Worm (Caenorhabditis elegans) whole organism, late embryonic: ENCODE measurements around the gene T10D4.7.
"Not testable (repeated sequence)": the region's sequence is repeated elsewhere in the genome, so short reads cannot be mapped to it uniquely, and the experiment has no call there.

Experiments
- K02D7.2 ChIP-seq: sonication (generic microtip); optimal IDR thresholded peaks from 2 replicates; lab custom pipeline; 2017; ENCODE audit warnings: mild to moderate bottlenecking, missing genetic modification characterization, missing compliant biosample characterization
- T23F11.4 ChIP-seq: fragments of 200-800 bp; sonication (Bioruptor generic); optimal IDR thresholded peaks from 2 replicates; lab custom pipeline; 2018; ENCODE audit warnings: mild to moderate bottlenecking, missing genetic modification characterization, missing compliant biosample characterization
- Y22D7AL.16 ChIP-seq: sonication (generic microtip); optimal IDR thresholded peaks from 2 replicates; lab custom pipeline; 2016; ENCODE audit warnings: missing genetic modification characterization, missing compliant biosample characterization
- ama-1 ChIP-seq: fragments of 150-350 bp; optimal IDR thresholded peaks from 2 replicates; lab custom pipeline; 2014
- ceh-18 ChIP-seq: sonication (generic microtip); optimal IDR thresholded peaks from 2 replicates; lab custom pipeline; 2016; ENCODE audit warnings: missing genetic modification characterization, missing compliant biosample characterization
- ceh-24 ChIP-seq: sonication (generic microtip); optimal IDR thresholded peaks from 2 replicates; lab custom pipeline; 2016; ENCODE audit warnings: mild to moderate bottlenecking, missing genetic modification characterization, missing compliant biosample characterization
- ceh-45 ChIP-seq: fragments of 200-800 bp; sonication (Bioruptor generic); IDR thresholded peaks from 2 replicates; pipeline ENCODE4 v1.3.6; 2022; ENCODE audit warnings: missing genetic modification reagents, missing genetic modification characterization, missing compliant biosample characterization
- ceh-48 ChIP-seq: sonication (generic microtip); optimal IDR thresholded peaks from 2 replicates; lab custom pipeline; 2016; ENCODE audit warnings: missing genetic modification characterization, inconsistent platforms, missing compliant biosample characterization
- ceh-6 ChIP-seq: fragments of 200-800 bp; sonication (Bioruptor generic); optimal IDR thresholded peaks from 2 replicates; lab custom pipeline; 2018; ENCODE audit warnings: mild to moderate bottlenecking, missing genetic modification characterization, missing compliant biosample characterization
- che-1 ChIP-seq: sonication (generic microtip); optimal IDR thresholded peaks from 2 replicates; lab custom pipeline; 2016; ENCODE audit warnings: mild to moderate bottlenecking, missing genetic modification characterization, missing compliant biosample characterization
- dve-1 ChIP-seq: sonication (generic microtip); optimal IDR thresholded peaks from 2 replicates; lab custom pipeline; 2017; ENCODE audit warnings: antibody characterized with exemption, mild to moderate bottlenecking, missing genetic modification characterization, missing compliant biosample characterization
- elt-2 ChIP-seq: sonication (generic microtip); optimal IDR thresholded peaks from 2 replicates; lab custom pipeline; 2016; ENCODE audit warnings: missing genetic modification reagents, missing genetic modification characterization, missing compliant biosample characterization
- fax-1 ChIP-seq: sonication (generic microtip); optimal IDR thresholded peaks from 2 replicates; lab custom pipeline; 2016; ENCODE audit warnings: missing genotype, missing genetic modification characterization, missing compliant biosample characterization
- hlh-30 ChIP-seq: sonication (generic microtip); optimal IDR thresholded peaks from 2 replicates; lab custom pipeline; 2017; ENCODE audit warnings: antibody characterized with exemption, missing genetic modification characterization, missing compliant biosample characterization; ENCODE audit not compliant: insufficient read depth
- hlh-6 ChIP-seq: sonication (generic microtip); optimal IDR thresholded peaks from 2 replicates; lab custom pipeline; 2016; ENCODE audit warnings: missing genotype, missing genetic modification characterization, missing compliant biosample characterization
- hlh-8 ChIP-seq: sonication (generic microtip); optimal IDR thresholded peaks from 2 replicates; lab custom pipeline; 2016; ENCODE audit warnings: missing genotype, missing genetic modification characterization, missing compliant biosample characterization
- lin-11 ChIP-seq: fragments of 200-800 bp; sonication (Bioruptor generic); optimal IDR thresholded peaks from 2 replicates; lab custom pipeline; 2018; ENCODE audit warnings: mild to moderate bottlenecking, missing genetic modification characterization, missing compliant biosample characterization
- madf-2 ChIP-seq: sonication (generic microtip); optimal IDR thresholded peaks from 2 replicates; lab custom pipeline; 2017; ENCODE audit warnings: missing genetic modification characterization, missing compliant biosample characterization
- npax-4 ChIP-seq: sonication (generic microtip); optimal IDR thresholded peaks from 2 replicates; lab custom pipeline; 2016; ENCODE audit warnings: missing genetic modification characterization, missing compliant biosample characterization
- odd-2 ChIP-seq: sonication (generic microtip); optimal IDR thresholded peaks from 2 replicates; lab custom pipeline; 2017; ENCODE audit warnings: antibody characterized with exemption, mild to moderate bottlenecking, missing genetic modification characterization, missing compliant biosample characterization
- pag-3 ChIP-seq: sonication (generic microtip); optimal IDR thresholded peaks from 2 replicates; lab custom pipeline; 2016; ENCODE audit warnings: missing compliant biosample characterization, missing genetic modification characterization, borderline replicate concordance
- pax-1 ChIP-seq: fragments of 150-350 bp; optimal IDR thresholded peaks from 2 replicates; lab custom pipeline; 2014; ENCODE audit warnings: missing biosample characterization, missing genetic modification characterization
- pha-4 ChIP-seq: fragments of 150-350 bp; optimal IDR thresholded peaks from 2 replicates; lab custom pipeline; 2018; ENCODE audit warnings: missing biosample characterization, missing genetic modification reagents, missing genetic modification characterization
- rnt-1 ChIP-seq: sonication (generic microtip); optimal IDR thresholded peaks from 2 replicates; lab custom pipeline; 2016; ENCODE audit warnings: missing genetic modification characterization, missing compliant biosample characterization
- sdc-2 ChIP-seq: sonication (generic microtip); optimal IDR thresholded peaks from 2 replicates; lab custom pipeline; 2016; ENCODE audit warnings: missing genotype, missing genetic modification characterization, missing compliant biosample characterization
- tbx-7 ChIP-seq: sonication (generic microtip); optimal IDR thresholded peaks from 2 replicates; lab custom pipeline; 2016; ENCODE audit warnings: missing genotype, missing genetic modification characterization, missing compliant biosample characterization
- ttx-3 ChIP-seq: sonication (generic microtip); optimal IDR thresholded peaks from 2 replicates; lab custom pipeline; 2016; ENCODE audit warnings: missing genetic modification reagents, missing genetic modification characterization, missing compliant biosample characterization
- unc-3 ChIP-seq, 2 experiments: fragments of 200-800 bp in 1 of 2; sonication (Bioruptor generic) in 1 of 2; sonication (generic microtip) in 1 of 2; conservative IDR thresholded peaks in 1 of 2; optimal IDR thresholded peaks in 1 of 2; 2 replicates each; pipeline versions ENCODE4 v1.3.6 to Lab custom; 2016 to 2022; ENCODE audit warnings: missing compliant biosample characterization in 2 of 2, missing genetic modification characterization in 2 of 2, missing genetic modification reagents in 1 of 2
- unc-42 ChIP-seq: sonication (generic microtip); optimal IDR thresholded peaks from 2 replicates; lab custom pipeline; 2016; ENCODE audit warnings: missing genotype, missing genetic modification characterization, missing compliant biosample characterization
- unc-55 ChIP-seq: sonication (generic microtip); optimal IDR thresholded peaks from 2 replicates; lab custom pipeline; 2017; ENCODE audit warnings: missing biosample characterization, missing genetic modification reagents, missing genetic modification characterization
- unc-86 ChIP-seq: sonication (generic microtip); optimal IDR thresholded peaks from 2 replicates; lab custom pipeline; 2016; ENCODE audit warnings: missing genetic modification characterization, missing compliant biosample characterization

T10D4.7 gene

DNA sequence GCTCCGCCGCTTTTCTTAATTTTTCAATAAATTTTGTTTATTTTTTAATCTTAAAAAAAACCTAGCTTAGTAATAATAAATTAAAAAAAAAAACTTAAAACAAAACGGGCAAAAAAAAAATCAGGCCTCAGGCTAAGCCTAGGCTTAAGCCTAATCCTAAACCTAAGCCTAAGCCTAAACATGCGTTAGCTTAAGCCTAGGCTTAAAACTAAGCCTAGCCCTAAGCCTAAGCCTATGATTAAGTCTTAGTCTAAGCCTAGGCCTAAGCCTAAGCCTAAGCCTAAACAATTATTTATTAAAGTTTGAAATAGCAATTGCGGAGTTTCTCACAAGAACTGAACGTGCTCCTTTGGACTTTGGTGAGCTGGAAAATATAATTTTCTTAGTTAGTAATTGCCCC, 17.7 kb downstream of the T10D4.7 start:
- TF ChIP-seq ceh-6 (GFP tag; lab: Kevin White, UChicago) (no peak), ttx-3 (no peak), dve-1 (peak; percentile 63)
- TF ChIP-seq, all 69 proteins: peak for 1

DNA sequence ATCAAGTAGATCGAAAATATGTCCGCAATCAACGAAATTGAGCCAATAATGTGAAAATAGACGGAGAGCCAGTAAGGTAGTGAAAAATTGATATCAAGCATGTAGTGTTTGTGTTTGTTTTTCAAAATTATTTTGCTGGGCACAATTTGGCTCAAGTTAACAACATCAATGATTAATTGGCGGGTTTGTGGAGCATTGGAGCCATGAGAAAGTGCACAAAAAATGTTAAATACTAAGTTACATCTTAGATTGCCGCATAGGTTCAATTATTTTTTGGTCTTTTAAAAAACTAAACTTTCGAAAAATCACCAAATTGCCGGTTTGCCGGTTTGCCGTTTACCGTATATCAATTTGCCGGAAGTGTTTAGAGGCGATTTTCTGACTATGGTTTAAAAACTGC, 20.2 kb downstream of the T10D4.7 start, which contains the start of gene sri-54:
Gene sri-54 (minus strand): TSS at position 101 of the 400 bp plus-strand sequence.
- TF ChIP-seq unc-3 (GFP tag; conservative IDR thresholded peaks at IDR 0.05; lab: Robert Waterston, UW) (no peak), unc-3 (tag; optimal IDR thresholded peaks at IDR 0.05; lab: Kevin White, UChicago) (no peak), ceh-24 (tag; lab: Kevin White, UChicago) (no peak), che-1 (tag; lab: Kevin White, UChicago) (no peak)

DNA sequence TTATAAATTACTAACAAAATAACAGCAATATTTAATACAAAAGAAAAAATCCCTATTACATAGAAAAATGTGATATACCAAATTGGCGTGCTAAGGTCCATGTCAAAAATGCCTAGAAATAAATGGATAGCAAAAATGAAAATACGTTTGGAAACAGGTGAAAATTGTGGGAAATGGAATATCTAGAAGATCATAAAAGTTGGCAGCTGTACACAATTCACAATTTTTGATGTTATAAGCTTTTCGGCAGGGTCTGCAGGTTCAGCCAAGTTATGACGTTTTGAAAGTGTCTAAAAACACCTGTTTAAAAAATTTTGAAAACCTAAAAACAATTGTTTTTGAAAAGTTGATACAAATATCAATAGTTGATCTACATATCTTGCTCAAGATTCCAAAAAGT, 25.3 kb downstream of the T10D4.7 start, which contains the start of gene sri-42:
Gene sri-42 (minus strand): TSS at position 101 of the 400 bp plus-strand sequence.
- not testable (repeated sequence) for TF ChIP-seq unc-3 (GFP tag; conservative IDR thresholded peaks at IDR 0.05; lab: Robert Waterston, UW); unc-3 (tag; optimal IDR thresholded peaks at IDR 0.05; lab: Kevin White, UChicago); tbx-7 (tag; lab: Kevin White, UChicago); ceh-18 (tag; lab: Kevin White, UChicago)
- TF ChIP-seq, all 69 proteins: peak for 0; not testable (repeated sequence) for 69

DNA sequence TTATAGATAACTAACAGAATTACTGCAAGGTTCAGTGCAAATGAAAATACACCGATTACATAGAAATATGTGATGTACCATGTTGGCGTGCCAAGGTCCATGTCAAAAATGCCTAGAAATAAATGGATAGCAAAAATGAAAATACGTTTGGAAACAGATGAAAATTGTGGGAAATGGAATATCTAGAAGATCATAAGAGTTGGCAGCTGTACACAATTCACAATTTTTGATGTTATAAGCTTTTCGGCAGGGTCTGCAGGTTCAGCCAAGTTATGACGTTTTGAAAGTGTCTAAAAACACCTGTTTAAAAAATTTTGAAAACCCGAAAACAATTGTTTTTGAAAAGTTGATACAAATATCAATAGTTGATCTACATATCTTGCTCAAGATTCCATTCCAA, 27.0 kb downstream of the T10D4.7 start, which contains the start of gene sri-43:
Gene sri-43 (minus strand): TSS at position 101 of the 400 bp plus-strand sequence.
- not testable (repeated sequence) for TF ChIP-seq pax-1 (tag; lab: Kevin White, UChicago); ceh-48 (tag; lab: Kevin White, UChicago); rnt-1

DNA sequence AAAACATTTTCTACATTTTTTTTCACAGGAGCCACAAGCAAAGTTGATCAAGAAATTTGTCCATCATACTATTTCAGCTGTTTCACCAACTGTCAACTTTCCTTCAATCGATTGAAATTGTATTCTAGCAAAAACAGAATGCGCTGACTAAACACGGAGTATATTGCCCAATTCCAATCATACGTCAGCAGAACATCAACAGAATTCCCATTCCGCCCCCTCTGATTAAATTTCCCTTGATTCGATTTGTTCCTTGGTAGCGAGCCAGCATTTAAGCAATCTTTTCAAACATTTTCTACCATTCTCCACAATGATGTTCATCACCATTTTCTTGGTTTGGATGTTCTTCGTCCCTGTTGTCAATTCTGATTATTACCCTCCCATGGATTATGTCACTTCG, 28.3 kb downstream of the T10D4.7 start, which contains the start of gene T10D4.15:
Gene T10D4.15 (plus strand): TSS at position 301 of the 400 bp plus-strand sequence.
- no peak for TF ChIP-seq hlh-6 (tag; lab: Kevin White, UChicago)
- no peak for TF ChIP-seq madf-2 (tag; lab: Kevin White, UChicago)
- no peak for TF ChIP-seq npax-4 (tag; lab: Kevin White, UChicago)
- TF ChIP-seq ceh-18 (tag; lab: Kevin White, UChicago), result no peak
- no peak for TF ChIP-seq unc-42 (tag; lab: Kevin White, UChicago)
- no peak for TF ChIP-seq sdc-2 (tag; lab: Kevin White, UChicago)
- TF ChIP-seq ama-1 (lab: Kevin White, UChicago), result no peak
- no peak for TF ChIP-seq elt-2 (tag; lab: Kevin White, UChicago)
- TF ChIP-seq pag-3 (tag; lab: Kevin White, UChicago), result no peak
- no peak for TF ChIP-seq pax-1 (tag; lab: Kevin White, UChicago)
- no peak for TF ChIP-seq unc-86
- TF ChIP-seq lin-11 (tag; lab: Kevin White, UChicago), result no peak
- TF ChIP-seq K02D7.2 (tag; lab: Kevin White, UChicago), result no peak
- TF ChIP-seq hlh-30 (tag; lab: Kevin White, UChicago), result no peak
- no peak for TF ChIP-seq ceh-45
- no peak for TF ChIP-seq pha-4 (tag; lab: Kevin White, UChicago)
- TF ChIP-seq hlh-8 (tag; lab: Kevin White, UChicago), result no peak
- TF ChIP-seq Y22D7AL.16 (tag; lab: Kevin White, UChicago), result no peak
- TF ChIP-seq unc-55 (GFP tag; lab: Kevin White, UChicago), result no peak
- TF ChIP-seq fax-1 (tag; lab: Kevin White, UChicago), result no peak

DNA sequence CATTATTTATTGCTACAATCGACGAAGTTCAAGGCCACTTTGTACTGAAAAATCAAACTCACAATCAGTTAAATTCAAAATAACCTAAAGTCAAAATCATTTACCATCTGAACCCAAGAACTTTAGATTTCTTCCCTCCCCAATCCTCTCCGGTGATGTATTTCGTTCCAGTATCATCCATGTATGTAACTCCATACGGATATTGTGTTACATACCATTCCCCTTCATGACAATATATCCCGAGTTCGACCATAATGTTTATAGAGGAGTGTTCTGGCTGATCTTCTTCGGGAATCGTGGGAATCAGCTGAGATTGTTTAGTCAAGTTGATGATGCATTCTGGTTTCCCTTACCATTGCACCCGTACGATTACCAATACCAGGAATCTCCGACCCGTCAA, 30.8 kb downstream of the T10D4.7 start:
- no peak for TF ChIP-seq elt-2 (tag; lab: Kevin White, UChicago)
- TF ChIP-seq rnt-1, result no peak
- TF ChIP-seq ttx-3, result no peak
- no peak for TF ChIP-seq T23F11.4 (GFP tag; lab: Kevin White, UChicago)
- no peak for TF ChIP-seq odd-2 (tag; lab: Kevin White, UChicago)
- no peak for TF ChIP-seq pax-1 (tag; lab: Kevin White, UChicago)
- no peak for TF ChIP-seq dve-1
- TF ChIP-seq fax-1 (tag; lab: Kevin White, UChicago), result no peak
- no peak for TF ChIP-seq che-1 (tag; lab: Kevin White, UChicago)
